Worm (Caenorhabditis elegans): ENCODE data around the gene clec-222.
A peak's percentile ranks its signal among the peaks of the same experiment; 100 is the strongest.
"Not testable (repeated sequence)": the region's sequence is repeated elsewhere in the genome, so short reads cannot be mapped to it uniquely, and the experiment has no call there.

The clec-222 gene

DNA sequence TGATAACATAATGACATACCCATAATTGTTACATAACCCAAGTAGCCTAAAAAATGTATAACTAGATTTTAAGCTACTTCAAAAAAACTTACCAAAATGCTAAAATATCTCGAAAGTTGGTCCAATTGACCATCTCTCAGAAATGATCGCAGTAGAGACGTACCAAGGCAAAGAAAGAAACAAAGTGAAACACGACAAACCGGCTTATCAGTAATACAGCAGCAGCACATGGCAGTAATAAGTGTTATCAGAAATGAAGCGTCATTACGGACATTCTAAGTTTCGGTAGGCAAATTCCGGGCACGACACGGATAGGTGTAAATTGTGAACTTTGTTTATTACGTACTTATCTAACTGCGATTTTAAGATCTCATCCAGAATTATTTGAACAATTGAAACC is 5.7 kb upstream of the clec-222 start, which contains the start of gene cln-3.1:
Gene cln-3.1 (minus strand): TSS at position 171 of the 400 bp plus-strand sequence.
- TF ChIP-seq tab-1 (GFP tag; IDR thresholded peaks at IDR 0.05), result no peak
- TF ChIP-seq med-1 (GFP tag; optimal IDR thresholded peaks at IDR 0.05; ENCODE audit: insufficient read depth), result no peak
- no peak for TF ChIP-seq klf-2 (GFP tag; conservative IDR thresholded peaks at IDR 0.05)
- no peak for TF ChIP-seq ref-1 (GFP tag; conservative IDR thresholded peaks at IDR 0.05)
- no peak for TF ChIP-seq T22C8.4 (GFP tag; IDR thresholded peaks at IDR 0.05)
- TF ChIP-seq ztf-29 (GFP tag; IDR thresholded peaks at IDR 0.05), result no peak
- TF ChIP-seq flt-1 (GFP tag; IDR thresholded peaks at IDR 0.05), result no peak
- TF ChIP-seq ztf-23 (GFP tag; IDR thresholded peaks at IDR 0.05), result no peak
- TF ChIP-seq cog-1 (tag; optimal IDR thresholded peaks at IDR 0.05), result no peak

DNA sequence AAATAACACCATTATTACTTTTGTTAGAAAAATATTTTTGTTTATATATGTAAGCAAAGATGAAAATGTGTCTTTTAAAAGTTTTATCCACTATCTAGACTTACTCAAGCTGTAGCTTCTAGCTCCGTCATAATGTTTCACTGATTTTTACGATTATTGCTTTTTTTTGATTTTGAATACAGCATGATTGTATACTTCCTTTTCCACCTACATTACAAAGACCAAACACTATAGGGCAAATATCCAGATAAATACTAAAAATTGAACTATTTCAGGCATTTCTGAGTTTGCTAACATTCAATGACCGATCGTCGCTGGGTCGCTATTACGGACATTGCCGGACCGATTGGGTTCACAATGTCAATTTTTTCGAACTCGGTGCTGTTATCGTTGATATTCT is 4.5 kb upstream of the clec-222 start, which contains the start of gene str-116:
Gene str-116 (plus strand): TSS at position 301 of the 400 bp plus-strand sequence.
- TF ChIP-seq ref-1 (GFP tag; conservative IDR thresholded peaks at IDR 0.05), result no peak

DNA sequence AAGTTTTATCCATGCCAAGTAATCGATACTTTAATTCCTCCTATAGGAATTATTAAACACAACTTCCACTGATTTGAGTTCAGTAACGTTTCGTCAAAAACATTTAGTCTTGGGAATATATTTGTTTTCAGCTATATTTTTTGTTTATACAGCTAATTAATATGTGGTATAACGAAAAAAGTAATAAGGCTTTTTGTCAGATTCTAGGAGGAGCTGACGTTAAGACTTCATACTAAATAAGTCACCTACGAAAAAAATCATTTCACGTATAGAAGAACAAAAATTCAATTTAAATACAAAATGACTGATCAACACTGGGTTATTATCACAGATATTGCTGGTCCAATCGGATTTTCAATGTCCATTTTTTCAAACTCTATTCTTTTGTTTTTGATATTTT is 2.4 kb upstream of the clec-222 start, which contains the start of gene str-115:
Gene str-115 (plus strand): TSS at position 301 of the 400 bp plus-strand sequence.
- no peak for TF ChIP-seq cog-1 (tag; optimal IDR thresholded peaks at IDR 0.05)
- no peak for TF ChIP-seq med-1 (GFP tag; optimal IDR thresholded peaks at IDR 0.05; ENCODE audit: insufficient read depth)
- no peak for TF ChIP-seq tab-1 (GFP tag; IDR thresholded peaks at IDR 0.05)
- TF ChIP-seq ztf-23 (GFP tag; IDR thresholded peaks at IDR 0.05), result no peak
- no peak for TF ChIP-seq ztf-29 (GFP tag; IDR thresholded peaks at IDR 0.05)
- no peak for TF ChIP-seq T22C8.4 (GFP tag; IDR thresholded peaks at IDR 0.05)
- TF ChIP-seq klf-2 (GFP tag; conservative IDR thresholded peaks at IDR 0.05), result no peak
- no peak for TF ChIP-seq flt-1 (GFP tag; IDR thresholded peaks at IDR 0.05)
- TF ChIP-seq ref-1 (GFP tag; conservative IDR thresholded peaks at IDR 0.05), result no peak

DNA sequence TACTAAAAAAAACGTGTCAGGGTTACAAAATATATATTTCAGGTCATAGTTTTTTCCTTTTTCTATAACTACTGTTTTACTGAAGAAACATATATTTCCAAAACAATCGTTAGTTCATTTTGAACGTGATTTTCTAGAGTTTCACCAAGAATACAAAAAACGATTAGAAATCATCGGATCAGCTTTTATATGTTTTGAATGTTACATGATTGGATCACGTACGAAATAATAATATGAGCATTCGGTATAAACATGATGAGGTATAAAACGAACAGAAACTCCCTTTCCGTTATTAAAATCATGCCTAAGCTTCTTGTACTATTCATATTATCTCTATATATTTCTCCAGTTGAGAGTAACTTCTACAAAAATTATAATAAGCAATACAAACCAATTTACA is 1.7 kb downstream of the clec-222 start, which contains the start of gene clec-223:
Gene clec-223 (plus strand): TSS at position 301 of the 400 bp plus-strand sequence.
- TF ChIP-seq ztf-23 (GFP tag; IDR thresholded peaks at IDR 0.05) (no peak), tab-1 (GFP tag; IDR thresholded peaks at IDR 0.05) (no peak), T22C8.4 (GFP tag; IDR thresholded peaks at IDR 0.05) (no peak), ztf-29 (GFP tag; IDR thresholded peaks at IDR 0.05) (no peak), ref-1 (GFP tag; conservative IDR thresholded peaks at IDR 0.05) (no peak), flt-1 (GFP tag; IDR thresholded peaks at IDR 0.05) (no peak), klf-2 (GFP tag; conservative IDR thresholded peaks at IDR 0.05) (no peak), med-1 (GFP tag; optimal IDR thresholded peaks at IDR 0.05; ENCODE audit: insufficient read depth) (no peak), cog-1 (tag; optimal IDR thresholded peaks at IDR 0.05) (no peak)

DNA sequence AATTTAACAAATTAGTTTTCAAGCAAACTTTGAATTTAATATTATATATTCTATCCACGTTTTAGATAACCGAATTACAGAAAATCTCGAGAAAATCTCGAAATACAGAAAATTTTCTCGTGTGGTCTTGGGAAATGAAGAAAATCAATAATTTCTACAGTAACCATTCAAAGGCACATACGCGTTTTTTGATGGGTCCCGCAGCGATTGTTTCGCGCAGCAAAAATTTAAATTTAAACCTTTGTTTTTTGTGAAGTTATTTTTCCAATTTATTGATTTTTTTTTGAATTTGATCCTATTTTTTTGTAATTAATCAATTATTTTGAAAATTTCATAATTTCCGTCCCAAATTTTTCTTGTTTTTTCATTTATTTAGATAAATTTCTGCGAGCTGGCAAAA is 8.4 kb downstream of the clec-222 start:
- no peak for TF ChIP-seq med-1 (GFP tag; optimal IDR thresholded peaks at IDR 0.05; ENCODE audit: insufficient read depth)
- peak; percentile 62 for TF ChIP-seq T22C8.4 (GFP tag; IDR thresholded peaks at IDR 0.05)

DNA sequence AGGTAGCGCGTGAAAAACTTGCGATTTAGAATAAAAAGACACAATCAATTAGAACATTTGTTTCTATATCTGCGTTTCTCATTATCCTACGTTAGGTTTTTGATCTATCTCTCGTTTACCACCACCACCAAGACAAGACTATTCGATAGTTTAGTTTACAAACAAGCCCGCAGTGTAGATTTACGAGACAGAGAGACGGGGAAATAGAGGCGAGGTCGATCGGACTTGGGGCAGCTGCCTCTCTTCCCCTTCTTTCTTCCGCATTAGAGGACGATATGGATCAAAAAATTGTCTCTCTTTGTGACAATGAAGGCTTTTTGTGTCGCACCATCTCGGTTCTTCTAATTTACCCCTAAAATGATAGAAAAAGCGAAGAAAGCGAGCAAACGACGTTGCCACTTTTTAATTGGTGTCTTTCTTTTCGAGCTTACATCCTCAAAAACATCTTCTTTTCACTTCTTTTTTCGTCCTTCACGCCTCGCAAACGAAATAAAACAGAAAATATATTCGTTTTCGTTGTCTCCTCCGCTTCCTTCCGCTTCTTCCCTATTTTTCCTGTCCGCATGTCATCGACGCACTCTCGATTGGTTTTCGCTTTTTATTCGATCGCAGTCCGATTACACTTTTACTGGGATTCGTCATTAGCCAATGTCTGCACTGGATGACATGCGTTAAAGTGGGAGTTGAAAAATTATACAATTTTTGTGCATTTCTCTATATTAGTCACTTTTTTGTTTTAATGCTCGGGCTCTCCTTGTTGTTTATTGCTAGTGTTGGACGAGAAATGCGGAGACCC is 10.5 kb downstream of the clec-222 start:
- TF ChIP-seq cog-1 (tag; optimal IDR thresholded peaks at IDR 0.05) (peak; percentile 55), ztf-29 (GFP tag; IDR thresholded peaks at IDR 0.05) (0 out of 2 replicates have a peak, but pooled peaks have one; percentile 11), ztf-23 (GFP tag; IDR thresholded peaks at IDR 0.05) (no peak)

DNA sequence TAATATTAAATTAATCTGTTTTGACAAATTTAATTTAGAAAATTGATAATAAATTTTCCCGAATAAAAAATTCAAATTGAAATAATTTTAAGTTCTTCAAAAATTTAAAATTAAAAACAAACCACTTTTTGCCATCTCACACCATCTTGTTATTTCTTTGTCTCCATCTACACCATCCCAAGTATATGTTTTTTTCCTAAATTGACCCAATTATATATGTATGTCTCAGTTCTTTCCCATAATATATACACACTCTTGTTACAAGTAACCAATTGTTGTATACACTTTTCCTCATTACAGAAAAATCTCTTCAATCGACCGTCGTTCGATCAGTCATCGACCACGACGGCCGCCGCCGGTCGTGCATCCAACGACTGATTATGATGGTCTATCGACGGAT is 11.1 kb downstream of the clec-222 start, which contains the start of gene gly-20:
Gene gly-20 (plus strand): TSS at position 301 of the 400 bp plus-strand sequence.
- TF ChIP-seq flt-1 (GFP tag; IDR thresholded peaks at IDR 0.05) (no peak), ref-1 (GFP tag; conservative IDR thresholded peaks at IDR 0.05) (no peak), med-1 (GFP tag; optimal IDR thresholded peaks at IDR 0.05; ENCODE audit: insufficient read depth) (no peak)

DNA sequence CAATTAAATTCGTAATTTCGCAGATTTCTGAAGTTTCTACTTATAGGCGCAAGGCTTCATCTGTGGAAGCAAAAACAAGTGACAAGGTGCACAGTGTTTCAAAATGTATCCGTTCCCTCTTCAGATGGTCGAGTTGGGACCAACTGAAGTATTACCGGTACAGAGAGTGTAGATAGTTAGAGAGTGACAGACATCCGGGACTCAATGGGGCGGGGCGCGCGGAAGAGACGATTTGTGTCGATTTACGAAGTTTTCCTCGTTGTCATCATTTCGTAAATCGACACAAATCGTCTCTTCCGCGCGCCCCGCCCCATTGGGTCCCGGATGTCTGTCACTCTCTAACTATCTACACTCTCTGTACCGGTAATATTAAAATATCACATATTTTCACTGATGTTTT is 15.0 kb downstream of the clec-222 start, which contains the start of gene C03E10.3:
Gene C03E10.3 (plus strand): TSS at position 301 of the 400 bp plus-strand sequence.
- TF ChIP-seq T22C8.4 (GFP tag; IDR thresholded peaks at IDR 0.05); ztf-29 (GFP tag; IDR thresholded peaks at IDR 0.05); klf-2 (GFP tag; conservative IDR thresholded peaks at IDR 0.05): not testable (repeated sequence)

DNA sequence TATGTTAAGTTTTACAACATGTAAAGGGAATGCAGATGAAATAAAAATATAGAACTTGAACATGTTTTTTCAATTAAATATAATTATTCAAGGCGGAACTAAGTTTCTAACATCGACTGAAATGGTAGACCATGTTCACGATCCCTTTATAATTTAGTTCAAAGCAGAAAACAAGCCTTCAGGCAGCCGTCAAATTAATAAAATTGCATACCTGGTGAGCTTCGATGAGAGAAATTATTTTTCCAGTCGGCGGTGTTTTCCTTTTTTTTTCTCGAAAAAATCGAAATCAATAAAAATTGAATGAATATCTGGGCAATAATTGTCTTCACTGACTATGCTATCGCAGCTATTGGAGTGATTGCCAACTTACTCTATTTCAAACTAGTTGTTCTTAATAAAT is 19.7 kb downstream of the clec-222 start, which contains the start of gene C03E10.1:
Gene C03E10.1 (plus strand): TSS at position 301 of the 400 bp plus-strand sequence.
- TF ChIP-seq ref-1 (GFP tag; conservative IDR thresholded peaks at IDR 0.05), result no peak
- no peak for TF ChIP-seq tab-1 (GFP tag; IDR thresholded peaks at IDR 0.05)
- no peak for TF ChIP-seq cog-1 (tag; optimal IDR thresholded peaks at IDR 0.05)

DNA sequence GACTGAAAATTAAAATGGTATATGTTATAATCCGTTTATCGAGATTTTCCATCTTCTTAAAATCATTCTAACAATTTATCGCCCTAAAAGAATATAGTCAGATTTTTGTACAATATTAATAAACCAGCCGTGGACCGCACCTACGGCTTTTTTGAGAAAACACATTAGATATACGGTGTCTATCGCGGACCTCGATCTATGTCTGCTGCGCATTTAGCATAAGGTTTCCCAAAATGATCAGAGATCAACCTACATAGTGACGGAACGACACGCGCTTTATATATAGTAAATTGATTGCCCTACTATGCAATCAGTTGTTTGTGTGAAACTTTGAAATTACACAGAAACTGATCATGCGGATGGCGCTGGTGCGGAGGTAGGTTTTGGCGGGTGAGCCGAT is 21.5 kb downstream of the clec-222 start:
- TF ChIP-seq ztf-29 (GFP tag; IDR thresholded peaks at IDR 0.05) (no peak), T22C8.4 (GFP tag; IDR thresholded peaks at IDR 0.05) (no peak), tab-1 (GFP tag; IDR thresholded peaks at IDR 0.05) (no peak), med-1 (GFP tag; optimal IDR thresholded peaks at IDR 0.05; ENCODE audit: insufficient read depth) (no peak), ref-1 (GFP tag; conservative IDR thresholded peaks at IDR 0.05) (no peak), cog-1 (tag; optimal IDR thresholded peaks at IDR 0.05) (no peak), flt-1 (GFP tag; IDR thresholded peaks at IDR 0.05) (no peak), ztf-23 (GFP tag; IDR thresholded peaks at IDR 0.05) (no peak), klf-2 (GFP tag; conservative IDR thresholded peaks at IDR 0.05) (no peak)

DNA sequence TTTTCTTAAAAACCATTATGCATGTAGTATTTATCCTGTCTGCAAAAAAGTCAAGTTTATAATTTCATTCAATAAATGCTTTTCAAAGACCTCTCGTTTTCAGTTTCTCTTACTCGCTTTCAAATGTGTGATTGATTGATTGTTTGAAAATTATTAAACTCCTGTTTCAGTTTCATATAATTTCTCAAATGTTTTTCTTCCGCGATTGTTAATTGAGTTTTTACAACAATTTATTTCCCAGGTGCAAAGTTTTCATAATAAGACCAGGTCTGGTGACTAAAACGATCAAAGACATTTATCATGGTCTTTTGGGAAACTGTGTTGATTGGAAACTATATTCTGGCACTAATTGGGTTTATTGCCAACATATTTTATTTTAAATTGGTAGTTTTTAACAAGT is 23.2 kb downstream of the clec-222 start, which contains the start of gene T03F7.6:
Gene T03F7.6 (plus strand): TSS at position 301 of the 400 bp plus-strand sequence.
- TF ChIP-seq T22C8.4 (GFP tag; IDR thresholded peaks at IDR 0.05) (no peak), ref-1 (GFP tag; conservative IDR thresholded peaks at IDR 0.05) (no peak), ztf-29 (GFP tag; IDR thresholded peaks at IDR 0.05) (no peak), klf-2 (GFP tag; conservative IDR thresholded peaks at IDR 0.05) (no peak), flt-1 (GFP tag; IDR thresholded peaks at IDR 0.05) (no peak), cog-1 (tag; optimal IDR thresholded peaks at IDR 0.05) (no peak), ztf-23 (GFP tag; IDR thresholded peaks at IDR 0.05) (no peak), med-1 (GFP tag; optimal IDR thresholded peaks at IDR 0.05; ENCODE audit: insufficient read depth) (no peak), tab-1 (GFP tag; IDR thresholded peaks at IDR 0.05) (no peak)

Measured in whole organism, midembryonic.